Worm (Caenorhabditis elegans) whole organism, L3 larva: ENCODE results near the gene srw-9.

Experiments
- elt-1 ChIP-seq: fragments of 150-350 bp; optimal IDR thresholded peaks from 2 replicates; lab custom pipeline; 2014; ENCODE audit warnings: missing biosample characterization, missing genetic modification characterization
- jun-1 ChIP-seq: fragments of 150-350 bp; optimal IDR thresholded peaks from 2 replicates; lab custom pipeline; 2014; ENCODE audit warnings: missing biosample characterization, missing genetic modification reagents, missing genetic modification characterization
- mdl-1 ChIP-seq: fragments of 150-350 bp; optimal IDR thresholded peaks from 2 replicates; lab custom pipeline; 2014; ENCODE audit warnings: missing biosample characterization, missing genetic modification characterization
- nhr-23 ChIP-seq: fragments of 150-350 bp; optimal IDR thresholded peaks from 2 replicates; lab custom pipeline; 2014; ENCODE audit warnings: missing biosample characterization, missing genetic modification reagents, missing genetic modification characterization
- nhr-77 ChIP-seq: fragments of 150-350 bp; optimal IDR thresholded peaks from 2 replicates; lab custom pipeline; 2014; ENCODE audit warnings: missing biosample characterization, missing genetic modification characterization
- pqm-1 ChIP-seq: fragments of 150-350 bp; optimal IDR thresholded peaks from 2 replicates; lab custom pipeline; 2017; ENCODE audit warnings: missing biosample characterization, missing genetic modification characterization, inconsistent platforms
- ztf-4 ChIP-seq: fragments of 150-350 bp; optimal IDR thresholded peaks from 2 replicates; lab custom pipeline; 2014; ENCODE audit warnings: missing biosample characterization, missing genetic modification characterization

DNA sequence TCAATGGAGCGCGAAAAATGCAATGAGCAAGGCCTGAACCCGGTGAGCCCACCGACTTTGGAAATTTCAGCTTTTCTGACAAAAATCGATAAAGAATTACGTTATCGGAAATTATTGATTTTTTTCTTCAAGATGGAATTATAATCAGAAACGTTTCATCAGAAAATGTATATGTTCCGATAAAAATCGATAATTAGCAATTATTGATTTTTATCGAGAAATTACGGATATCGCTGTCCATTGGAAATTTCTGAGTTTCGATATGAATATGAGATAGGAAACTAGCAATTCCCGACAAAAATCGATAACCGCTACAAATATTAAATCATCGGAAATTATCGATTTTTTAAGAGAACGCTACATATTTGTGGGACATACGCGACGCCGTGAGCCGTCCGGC is 36.7 kb downstream of the srw-9 start:
- TF ChIP-seq nhr-23 (tag; lab: Kevin White, UChicago) (no peak), mdl-1 (tag; lab: Kevin White, UChicago) (no peak), ztf-4 (tag; lab: Kevin White, UChicago) (no peak), elt-1 (no peak), jun-1 (tag; lab: Kevin White, UChicago) (no peak), nhr-77 (tag; lab: Kevin White, UChicago) (no peak), pqm-1 (tag; lab: Kevin White, UChicago) (no peak)
